Worm (Caenorhabditis elegans): ENCODE results near the gene F42G4.6.

- no peak for TF ChIP-seq klf-2 (GFP tag; conservative IDR thresholded peaks at IDR 0.05)
- no peak for TF ChIP-seq T22C8.4 (GFP tag; IDR thresholded peaks at IDR 0.05)
- TF ChIP-seq flt-1 (GFP tag; IDR thresholded peaks at IDR 0.05): no peak
- TF ChIP-seq ztf-23 (GFP tag; IDR thresholded peaks at IDR 0.05): no peak
These were observed 20.0 kb upstream of the F42G4.6 start for ce11 chrII:13059196-13059595.

Measured in whole organism, midembryonic.